Fruit fly (Drosophila melanogaster) whole organism, embryonic: ENCODE results near the gene CG6277.

Experiments used
- Ada2b ChIP-seq: fragments of 200-800 bp; sonication (Bioruptor generic); IDR thresholded peaks from 2 replicates; pipeline ENCODE4 v1.3.6; 2022; ENCODE audit warnings: missing biosample characterization, missing genetic modification characterization
- Adf1 ChIP-seq: fragments of 200-800 bp; sonication (Bioruptor generic); IDR thresholded peaks from 2 replicates; pipeline ENCODE4 v1.3.6; 2022; ENCODE audit warnings: missing biosample characterization, missing genetic modification characterization
- Bgb ChIP-seq: fragments of 200-800 bp; sonication (Bioruptor generic); IDR thresholded peaks from 2 replicates; pipeline ENCODE4 v1.3.6; 2022; ENCODE audit warnings: missing biosample characterization, missing genetic modification characterization; ENCODE audit not compliant: partially characterized antibody
- BtbVII ChIP-seq: fragments of 200-800 bp; sonication (Bioruptor generic); optimal IDR thresholded peaks from 3 replicates; lab custom pipeline; 2017; ENCODE audit warnings: missing biosample characterization, mild to moderate bottlenecking, missing genetic modification characterization
- CG10321 ChIP-seq: fragments of 200-800 bp; sonication (Bioruptor generic); IDR thresholded peaks from 2 replicates; pipeline ENCODE4 v1.3.6; 2022; ENCODE audit warnings: missing biosample characterization, missing genetic modification characterization
- CG11093 ChIP-seq: fragments of 200-800 bp; sonication (Bioruptor generic); IDR thresholded peaks from 3 replicates; pipeline ENCODE4 v1.3.6; 2022; ENCODE audit warnings: missing biosample characterization, missing genetic modification characterization
- CG11696 ChIP-seq: fragments of 200-800 bp; sonication (Bioruptor generic); IDR thresholded peaks from 2 replicates; pipeline ENCODE4 v1.3.6; 2022; ENCODE audit warnings: missing biosample characterization, missing genetic modification characterization
- CG1233 ChIP-seq: fragments of 200-800 bp; sonication (Bioruptor generic); optimal IDR thresholded peaks from 4 replicates; lab custom pipeline; 2018; ENCODE audit warnings: missing biosample characterization, mild to moderate bottlenecking, missing genetic modification characterization
- CG13123 ChIP-seq: fragments of 200-800 bp; sonication (Bioruptor generic); optimal IDR thresholded peaks from 2 replicates; lab custom pipeline; 2016; ENCODE audit warnings: missing biosample characterization, missing genetic modification characterization
- CG13287 ChIP-seq: fragments of 200-800 bp; sonication (Bioruptor generic); IDR thresholded peaks from 2 replicates; pipeline ENCODE4 v1.3.6; 2022; ENCODE audit warnings: missing biosample characterization, missing genetic modification characterization; ENCODE audit not compliant: partially characterized antibody
- CG13296 ChIP-seq: fragments of 200-800 bp; sonication (Bioruptor generic); optimal IDR thresholded peaks from 3 replicates; lab custom pipeline; 2018; ENCODE audit warnings: missing biosample characterization, mild to moderate bottlenecking, missing genetic modification characterization
- CG13624 ChIP-seq: fragments of 200-800 bp; sonication (Bioruptor generic); optimal IDR thresholded peaks from 2 replicates; lab custom pipeline; 2016; ENCODE audit warnings: missing biosample characterization, missing genetic modification characterization
- CG15601 ChIP-seq: fragments of 200-800 bp; sonication (Bioruptor generic); optimal IDR thresholded peaks from 3 replicates; lab custom pipeline; 2019; ENCODE audit warnings: missing biosample characterization, mild to moderate bottlenecking, missing genetic modification characterization, moderate library complexity
- CG16813 ChIP-seq: fragments of 200-800 bp; sonication (Bioruptor generic); IDR thresholded peaks from 3 replicates; pipeline ENCODE4 v1.3.6; 2022; ENCODE audit warnings: missing biosample characterization, missing genetic modification characterization; ENCODE audit not compliant: partially characterized antibody
- CG17385 ChIP-seq: fragments of 200-800 bp; sonication (Bioruptor generic); optimal IDR thresholded peaks from 3 replicates; lab custom pipeline; 2018; ENCODE audit warnings: missing biosample characterization, mild to moderate bottlenecking, missing genetic modification characterization
- CG2120 ChIP-seq: fragments of 200-800 bp; sonication (Bioruptor generic); optimal IDR thresholded peaks from 3 replicates; lab custom pipeline; 2016; ENCODE audit warnings: missing biosample characterization, missing genetic modification characterization
- CG3726 ChIP-seq: fragments of 200-800 bp; sonication (Bioruptor generic); IDR thresholded peaks from 3 replicates; pipeline ENCODE4, ENCODE4 v1.3.6; 2022; ENCODE audit warnings: missing biosample characterization, missing genetic modification characterization
- CG4360 ChIP-seq: fragments of 200-800 bp; sonication (Bioruptor generic); IDR thresholded peaks from 2 replicates; pipeline ENCODE4 v1.3.6; 2022; ENCODE audit warnings: missing biosample characterization, missing genetic modification characterization
- CG4854 ChIP-seq: fragments of 200-800 bp; sonication (Bioruptor generic); optimal IDR thresholded peaks from 2 replicates; lab custom pipeline; 2016; ENCODE audit warnings: missing biosample characterization, missing genetic modification characterization, inconsistent platforms
- CG7745 ChIP-seq: fragments of 200-800 bp; sonication (Bioruptor generic); optimal IDR thresholded peaks from 2 replicates; lab custom pipeline; 2018; ENCODE audit warnings: missing biosample characterization, mild to moderate bottlenecking, missing genetic modification characterization, moderate library complexity
- CG7839 ChIP-seq: fragments of 200-800 bp; sonication (Bioruptor generic); optimal IDR thresholded peaks from 3 replicates; lab custom pipeline; 2018; ENCODE audit warnings: missing biosample characterization, mild to moderate bottlenecking, missing genetic modification characterization, moderate library complexity
- CG9437 ChIP-seq: fragments of 200-800 bp; sonication (Bioruptor generic); optimal IDR thresholded peaks from 2 replicates; lab custom pipeline; 2018; ENCODE audit warnings: missing biosample characterization, mild to moderate bottlenecking, missing genetic modification characterization
- CG9727 ChIP-seq: fragments of 200-800 bp; sonication (Bioruptor generic); optimal IDR thresholded peaks from 3 replicates; lab custom pipeline; 2017; ENCODE audit warnings: missing biosample characterization, mild to moderate bottlenecking, missing genetic modification characterization
- D19A ChIP-seq: fragments of 200-800 bp; optimal IDR thresholded peaks from 3 replicates; lab custom pipeline; 2019; ENCODE audit warnings: missing biosample characterization, mild to moderate bottlenecking, missing genetic modification characterization, moderate library complexity
- Doc2 ChIP-seq: fragments of 200-800 bp; sonication (Bioruptor generic); IDR thresholded peaks from 2 replicates; pipeline ENCODE4 v1.3.6; 2022; ENCODE audit warnings: missing biosample characterization, missing genetic modification characterization
- Drgx ChIP-seq: fragments of 200-800 bp; sonication (Bioruptor generic); IDR thresholded peaks from 2 replicates; pipeline ENCODE4 v1.3.6; 2022; ENCODE audit warnings: missing biosample characterization, missing genetic modification characterization
- NK7.1 ChIP-seq: fragments of 200-800 bp; sonication (Bioruptor generic); optimal IDR thresholded peaks from 3 replicates; lab custom pipeline; 2016; ENCODE audit warnings: missing biosample characterization, missing genetic modification characterization
- Sin3A ChIP-seq: fragments of >200 bp; optimal IDR thresholded peaks from 2 replicates; lab custom pipeline; 2018
- Usf ChIP-seq: fragments of 200-800 bp; sonication (Bioruptor generic); optimal IDR thresholded peaks from 2 replicates; lab custom pipeline; 2017; ENCODE audit warnings: missing genotype, missing biosample characterization, missing genetic modification characterization
- bsh ChIP-seq, 2 experiments: fragments of 200-800 bp; sonication (Bioruptor generic); optimal IDR thresholded peaks; 2 replicates each; lab custom pipeline; 2017 to 2018; ENCODE audit warnings: mild to moderate bottlenecking in 2 of 2, missing biosample characterization in 2 of 2, missing genetic modification characterization in 2 of 2, moderate library complexity in 1 of 2
- chinmo ChIP-seq: fragments of 200-800 bp; sonication (Bioruptor generic); IDR thresholded peaks from 4 replicates; pipeline ENCODE4 v1.3.6; 2022; ENCODE audit warnings: missing biosample characterization, missing genetic modification characterization; ENCODE audit not compliant: partially characterized antibody
- dan ChIP-seq: fragments of 200-800 bp; sonication (Bioruptor generic); IDR thresholded peaks from 2 replicates; pipeline ENCODE4 v1.3.6; 2022; ENCODE audit warnings: missing biosample characterization, missing genetic modification characterization
- dati ChIP-seq: fragments of 200-800 bp; sonication (Bioruptor generic); IDR thresholded peaks from 2 replicates; pipeline ENCODE4 v1.3.6; 2022; ENCODE audit warnings: missing biosample characterization, missing genetic modification characterization
- fd3F ChIP-seq: fragments of 200-800 bp; sonication (Bioruptor generic); optimal IDR thresholded peaks from 2 replicates; lab custom pipeline; 2018; ENCODE audit warnings: missing biosample characterization, mild to moderate bottlenecking, missing genetic modification characterization, moderate library complexity
- gem ChIP-seq: fragments of 200-800 bp; sonication (Bioruptor generic); optimal IDR thresholded peaks from 2 replicates; lab custom pipeline; 2019; ENCODE audit warnings: missing biosample characterization, mild to moderate bottlenecking, missing genetic modification characterization, moderate library complexity
- h ChIP-seq: fragments of >200 bp; optimal IDR thresholded peaks from 2 replicates; lab custom pipeline; 2017
- kah ChIP-seq: fragments of 200-800 bp; sonication (Bioruptor generic); optimal IDR thresholded peaks from 2 replicates; lab custom pipeline; 2018; ENCODE audit warnings: missing biosample characterization, mild to moderate bottlenecking, missing genetic modification characterization
- knrl ChIP-seq: fragments of 200-800 bp; sonication (Bioruptor generic); IDR thresholded peaks from 3 replicates; pipeline ENCODE4 v1.3.6; 2022; ENCODE audit warnings: missing biosample characterization, missing genetic modification characterization; ENCODE audit not compliant: partially characterized antibody
- lbe ChIP-seq: fragments of 200-800 bp; sonication (Bioruptor generic); optimal IDR thresholded peaks from 2 replicates; lab custom pipeline; 2016; ENCODE audit warnings: missing biosample characterization, mild to moderate bottlenecking, missing genetic modification characterization
- p53 ChIP-seq: fragments of 200-800 bp; sonication (Bioruptor generic); optimal IDR thresholded peaks from 2 replicates; lab custom pipeline; 2016; ENCODE audit warnings: missing biosample characterization, missing genetic modification characterization
- pita ChIP-seq: fragments of 200-800 bp; sonication (Bioruptor generic); optimal IDR thresholded peaks from 2 replicates; lab custom pipeline; 2017; ENCODE audit warnings: missing biosample characterization, mild to moderate bottlenecking, missing genetic modification characterization
- pros ChIP-seq: fragments of 200-800 bp; sonication (Bioruptor generic); optimal IDR thresholded peaks from 3 replicates; lab custom pipeline; 2019; ENCODE audit warnings: missing biosample characterization, mild to moderate bottlenecking, missing genetic modification characterization, moderate library complexity
- row ChIP-seq: fragments of 200-800 bp; sonication (Bioruptor generic); IDR thresholded peaks from 3 replicates; pipeline ENCODE4 v1.3.6; 2022; ENCODE audit warnings: missing biosample characterization, missing genetic modification characterization
- slou ChIP-seq: fragments of 200-800 bp; sonication (Bioruptor generic); optimal IDR thresholded peaks from 3 replicates; lab custom pipeline; 2016; ENCODE audit warnings: missing biosample characterization, missing genetic modification characterization
- stwl ChIP-seq: fragments of 200-800 bp; sonication (Bioruptor generic); optimal IDR thresholded peaks from 3 replicates; lab custom pipeline; 2018; ENCODE audit warnings: missing biosample characterization, mild to moderate bottlenecking, missing genetic modification characterization, moderate library complexity
- tap ChIP-seq: fragments of 200-800 bp; optimal IDR thresholded peaks from 3 replicates; lab custom pipeline; 2019; ENCODE audit warnings: missing biosample characterization, mild to moderate bottlenecking, missing genetic modification characterization, moderate library complexity
- tna ChIP-seq: fragments of 200-800 bp; sonication (Bioruptor generic); IDR thresholded peaks from 2 replicates; pipeline ENCODE4 v1.3.6; 2022; ENCODE audit warnings: missing biosample characterization, missing genetic modification characterization; ENCODE audit not compliant: partially characterized antibody
- tup ChIP-seq: fragments of 200-800 bp; sonication (Bioruptor generic); optimal IDR thresholded peaks from 2 replicates; lab custom pipeline; 2016; ENCODE audit warnings: missing biosample characterization, mild to moderate bottlenecking, missing genetic modification characterization, moderate library complexity
- tx ChIP-seq: fragments of 200-800 bp; sonication (Bioruptor generic); optimal IDR thresholded peaks from 2 replicates; lab custom pipeline; 2016; ENCODE audit warnings: missing biosample characterization, missing genetic modification characterization
- wek ChIP-seq: fragments of 200-800 bp; sonication (Bioruptor generic); optimal IDR thresholded peaks from 3 replicates; lab custom pipeline; 2018; ENCODE audit warnings: missing biosample characterization, mild to moderate bottlenecking, missing genetic modification characterization, moderate library complexity

Gene CG6277

DNA sequence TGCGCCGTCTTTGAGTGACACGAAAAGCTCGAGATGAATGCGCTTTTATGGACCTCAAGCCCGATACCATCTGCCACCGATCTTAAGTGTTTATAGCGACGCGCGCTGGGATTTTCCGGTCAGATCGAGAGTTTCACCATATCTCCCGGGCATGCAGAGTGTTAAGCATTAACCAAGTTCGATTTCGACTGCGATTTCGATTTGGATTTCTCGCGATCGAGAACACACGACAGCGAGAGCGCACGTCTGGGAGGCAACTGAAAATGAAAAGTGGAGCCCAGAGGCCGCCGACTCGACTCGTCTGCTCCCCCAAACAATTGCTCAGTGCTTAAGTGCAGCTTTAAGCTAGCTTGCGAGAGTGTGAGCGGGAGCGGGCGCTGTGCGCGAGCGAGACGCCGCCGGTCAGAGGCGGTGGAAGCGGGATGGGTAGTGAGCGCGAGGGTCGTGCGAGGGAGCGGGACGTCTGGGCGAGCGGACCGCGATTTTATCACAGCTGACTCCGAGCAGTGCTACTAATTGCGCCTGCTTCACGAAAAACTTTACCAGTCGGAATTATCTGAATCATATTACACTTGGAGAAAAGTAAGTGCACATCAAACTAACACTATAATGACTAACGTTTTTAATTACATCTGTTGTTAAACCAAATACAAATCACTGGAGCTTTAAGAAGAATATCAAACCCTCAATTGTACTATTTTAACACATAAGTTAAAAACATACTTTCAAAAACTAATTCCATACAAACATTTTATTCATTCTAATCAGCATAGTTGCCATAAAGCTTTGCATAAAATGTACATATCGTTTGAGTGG lies 47.0 kb upstream of the CG6277 start, which contains the start of gene spz (continued):
- no peak for TF ChIP-seq knrl (GFP tag; lab: Robert Waterston, UW)
- TF ChIP-seq h: no peak
- no peak for TF ChIP-seq CG3726 (GFP tag; lab: Robert Waterston, UW)
- TF ChIP-seq p53 (GFP tag; lab: Kevin White, UChicago): no peak
- peak; percentile 95 for TF ChIP-seq chinmo
- no peak for TF ChIP-seq lbe (GFP tag; lab: Kevin White, UChicago)
- peak; percentile 37 for TF ChIP-seq CG7839 (tag; lab: Kevin White, UChicago)
- peak; percentile 85 for TF ChIP-seq CG10321
- no peak for TF ChIP-seq CG9437 (GFP tag; lab: Kevin White, UChicago)
- no peak for TF ChIP-seq dan (GFP tag; lab: Robert Waterston, UW)
- TF ChIP-seq CG4360 (GFP tag; lab: Robert Waterston, UW): no peak
- TF ChIP-seq tap: no peak
- TF ChIP-seq pita (GFP tag; lab: Kevin White, UChicago): no peak
- no peak for TF ChIP-seq CG13624 (GFP tag; lab: Kevin White, UChicago)
- peak; percentile 25; the same call in 1 of the 2 replicates for TF ChIP-seq Bgb (GFP tag; lab: Robert Waterston, UW)
- TF ChIP-seq row (GFP tag; lab: Robert Waterston, UW): peak; percentile 46; the same call in 1 of the 3 replicates
- TF ChIP-seq CG13287: peak; percentile 46; the same call in 1 of the 2 replicates
- TF ChIP-seq CG9727: no peak
- TF ChIP-seq D19A (tag; lab: Kevin White, UChicago): no peak
- no peak for TF ChIP-seq bsh (GFP tag; optimal IDR thresholded peaks at IDR 0.05; lab: Kevin White, UChicago)
- no peak for TF ChIP-seq CG17385 (GFP tag; lab: Kevin White, UChicago)
- no peak for TF ChIP-seq CG11093 (GFP tag; lab: Robert Waterston, UW)
- TF ChIP-seq Drgx (GFP tag; lab: Robert Waterston, UW): peak; percentile 30; the same call in 1 of the 2 replicates
- TF ChIP-seq slou (GFP tag; lab: Kevin White, UChicago): no peak
- TF ChIP-seq tup (GFP tag; lab: Kevin White, UChicago): no peak
- no peak for TF ChIP-seq CG1233 (GFP tag; lab: Kevin White, UChicago)
- TF ChIP-seq stwl (tag; lab: Kevin White, UChicago): no peak
- TF ChIP-seq CG2120 (GFP tag; lab: Kevin White, UChicago): no peak
- no peak for TF ChIP-seq kah (GFP tag; lab: Kevin White, UChicago)
- no peak for TF ChIP-seq CG16813 (GFP tag; lab: Robert Waterston, UW)
- TF ChIP-seq BtbVII (GFP tag; lab: Kevin White, UChicago): no peak
- no peak for TF ChIP-seq Usf (GFP tag; lab: Kevin White, UChicago)
- no peak for TF ChIP-seq CG13123 (GFP tag; lab: Kevin White, UChicago)
- TF ChIP-seq Adf1 (GFP tag; lab: Robert Waterston, UW): peak; percentile 54
- no peak for TF ChIP-seq tx (GFP tag; lab: Kevin White, UChicago)
- TF ChIP-seq wek: no peak
- no peak for TF ChIP-seq pros (GFP tag; lab: Kevin White, UChicago)
- TF ChIP-seq CG7745 (tag; lab: Kevin White, UChicago): no peak
- no peak for TF ChIP-seq Ada2b (GFP tag; lab: Robert Waterston, UW)
- TF ChIP-seq Doc2 (GFP tag; lab: Robert Waterston, UW): no peak
- peak; percentile 61 for TF ChIP-seq gem
- no peak for TF ChIP-seq fd3F (GFP tag; lab: Kevin White, UChicago)
- TF ChIP-seq Sin3A (lab: Kevin White, UChicago): no peak
- TF ChIP-seq NK7.1 (GFP tag; lab: Kevin White, UChicago): no peak
- no peak for TF ChIP-seq CG4854
- no peak for TF ChIP-seq CG11696
- TF ChIP-seq CG13296: no peak
- no peak for TF ChIP-seq tna (GFP tag; lab: Robert Waterston, UW)
- no peak for TF ChIP-seq CG15601
- TF ChIP-seq dati: no peak
